Worm (Caenorhabditis elegans) whole organism, L2 larva: Measurements from ENCODE around the gene F20D1.22.

Source experiments
- F13H6.1 ChIP-seq: sonication (generic microtip); optimal IDR thresholded peaks from 2 replicates; lab custom pipeline; 2016; ENCODE audit warnings: missing genetic modification characterization, missing compliant biosample characterization
- ama-1 ChIP-seq: fragments of 150-350 bp; optimal IDR thresholded peaks from 2 replicates; lab custom pipeline; 2018; ENCODE audit warnings: inconsistent platforms
- dmd-4 ChIP-seq: sonication (generic microtip); optimal IDR thresholded peaks from 2 replicates; lab custom pipeline; 2017; ENCODE audit warnings: missing biosample characterization, missing genetic modification characterization
- fos-1 ChIP-seq: fragments of 150-350 bp; optimal IDR thresholded peaks from 2 replicates; lab custom pipeline; 2014; ENCODE audit warnings: missing biosample characterization, missing genetic modification characterization
- gmeb-1 ChIP-seq: fragments of 150-350 bp; optimal IDR thresholded peaks from 2 replicates; lab custom pipeline; 2014; ENCODE audit warnings: missing biosample characterization, missing genetic modification characterization
- lin-13 ChIP-seq: fragments of 150-350 bp; optimal IDR thresholded peaks from 2 replicates; lab custom pipeline; 2014; ENCODE audit warnings: missing biosample characterization, missing genetic modification reagents, missing genetic modification characterization
- nhr-11 ChIP-seq: fragments of 150-350 bp; optimal IDR thresholded peaks from 2 replicates; lab custom pipeline; 2014; ENCODE audit warnings: missing biosample characterization, missing genetic modification characterization
- nhr-12 ChIP-seq: fragments of 150-350 bp; optimal IDR thresholded peaks from 2 replicates; lab custom pipeline; 2014; ENCODE audit warnings: missing biosample characterization, missing genetic modification characterization
- nhr-21 ChIP-seq: fragments of 150-350 bp; optimal IDR thresholded peaks from 2 replicates; lab custom pipeline; 2014; ENCODE audit warnings: missing biosample characterization, missing genetic modification characterization
- skn-1 ChIP-seq: sonication (generic microtip); optimal IDR thresholded peaks from 2 replicates; lab custom pipeline; 2017; ENCODE audit warnings: missing biosample characterization, missing genetic modification characterization
- snpc-4 ChIP-seq: fragments of 150-350 bp; optimal IDR thresholded peaks from 2 replicates; lab custom pipeline; 2014; ENCODE audit warnings: missing biosample characterization, missing genetic modification characterization
- unc-39 ChIP-seq: fragments of 150-350 bp; optimal IDR thresholded peaks from 2 replicates; lab custom pipeline; 2014; ENCODE audit warnings: missing biosample characterization, missing genetic modification characterization
- zag-1 ChIP-seq: fragments of 150-350 bp; optimal IDR thresholded peaks from 2 replicates; lab custom pipeline; 2014; ENCODE audit warnings: missing biosample characterization, missing genetic modification characterization

DNA sequence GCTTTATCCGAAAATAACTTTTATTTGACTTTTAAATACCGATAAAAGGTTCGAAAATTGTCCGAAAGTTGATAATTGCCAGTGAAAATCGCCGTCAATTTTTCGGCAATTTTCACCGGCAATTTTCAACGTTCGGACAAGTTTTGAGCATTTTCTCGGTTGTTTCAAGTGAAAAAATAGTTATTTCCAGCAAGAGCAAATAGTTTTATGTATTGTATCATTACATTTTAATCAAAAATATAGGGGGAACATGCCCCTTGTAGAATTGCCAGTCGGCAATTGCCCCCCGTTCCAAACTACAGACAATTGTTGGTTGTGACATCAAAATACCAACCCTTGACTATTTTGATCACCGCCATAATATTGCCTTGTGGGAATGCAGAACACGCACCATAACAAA lies 4.2 kb upstream of the F20D1.22 start, which contains the start of gene rgs-10:
- TF ChIP-seq ama-1 (lab: Kevin White, UChicago) = no peak
- TF ChIP-seq snpc-4 (tag; lab: Kevin White, UChicago) = no peak
- TF ChIP-seq nhr-21 = no peak
- TF ChIP-seq lin-13 = no peak
- no peak for TF ChIP-seq skn-1 (tag; lab: Kevin White, UChicago)
- no peak for TF ChIP-seq zag-1 (tag; lab: Kevin White, UChicago)
- no peak for TF ChIP-seq F13H6.1 (tag; lab: Kevin White, UChicago)
- TF ChIP-seq fos-1 (tag; lab: Kevin White, UChicago) = no peak
- no peak for TF ChIP-seq unc-39 (tag; lab: Kevin White, UChicago)
- no peak for TF ChIP-seq dmd-4 (tag; lab: Kevin White, UChicago)
- TF ChIP-seq nhr-12 (tag; lab: Kevin White, UChicago) = no peak
- TF ChIP-seq gmeb-1 (tag; lab: Kevin White, UChicago) = no peak
- no peak for TF ChIP-seq nhr-11 (tag; lab: Kevin White, UChicago)
